Worm (Caenorhabditis elegans) whole organism, young adult: ENCODE measurements around the gene F44F4.9.
"Not testable (repeated sequence)": the region's sequence is repeated elsewhere in the genome, so short reads cannot be mapped to it uniquely, and the experiment has no call there.

Source experiments
- C17E4.6 ChIP-seq: fragments of 200-800 bp; sonication (Bioruptor generic); IDR thresholded peaks from 2 replicates; pipeline ENCODE4 v1.3.6; 2022; ENCODE audit warnings: missing genetic modification reagents, missing genetic modification characterization, missing compliant biosample characterization
- F39B2.1 ChIP-seq: fragments of 200-800 bp; sonication (Bioruptor generic); IDR thresholded peaks from 2 replicates; pipeline ENCODE4 v1.3.6; 2022; ENCODE audit warnings: missing genetic modification reagents, missing genetic modification characterization, missing compliant biosample characterization
- F52B5.7 ChIP-seq: sonication (generic microtip); optimal IDR thresholded peaks from 2 replicates; lab custom pipeline; 2016; ENCODE audit warnings: mild to moderate bottlenecking, missing genetic modification characterization, missing compliant biosample characterization
- F55B11.4 ChIP-seq: sonication (generic microtip); optimal IDR thresholded peaks from 2 replicates; lab custom pipeline; 2016; ENCODE audit warnings: missing compliant biosample characterization, missing genetic modification characterization, borderline replicate concordance; ENCODE audit not compliant: insufficient read depth
- K12H6.12 ChIP-seq: fragments of 200-800 bp; sonication (Bioruptor generic); optimal IDR thresholded peaks from 2 replicates; lab custom pipeline; 2018; ENCODE audit warnings: mild to moderate bottlenecking, missing genetic modification characterization, missing compliant biosample characterization
- T26A5.8 ChIP-seq: sonication (generic microtip); optimal IDR thresholded peaks from 2 replicates; lab custom pipeline; 2016; ENCODE audit warnings: missing genetic modification characterization, missing compliant biosample characterization
- Y53F4B.3 ChIP-seq: fragments of 200-800 bp; sonication (Bioruptor generic); IDR thresholded peaks from 2 replicates; pipeline ENCODE4 v1.3.6; 2022; ENCODE audit warnings: missing genetic modification reagents, missing genetic modification characterization, missing compliant biosample characterization
- Y67H2A.10 ChIP-seq: fragments of 200-800 bp; sonication (Bioruptor generic); conservative IDR thresholded peaks from 2 replicates; pipeline ENCODE4 v1.3.6; 2022; ENCODE audit warnings: missing genetic modification reagents, missing genetic modification characterization, missing compliant biosample characterization
- Y79H2A.3 ChIP-seq: fragments of 200-800 bp; sonication (Bioruptor generic); conservative IDR thresholded peaks from 2 replicates; pipeline ENCODE4 v1.3.6; 2022; ENCODE audit warnings: missing genetic modification reagents, missing genetic modification characterization, missing compliant biosample characterization
- aptf-3 ChIP-seq: fragments of 200-800 bp; sonication (Bioruptor generic); IDR thresholded peaks from 2 replicates; pipeline ENCODE4 v1.3.6; 2022; ENCODE audit warnings: missing genetic modification characterization, missing compliant biosample characterization
- atf-7 ChIP-seq: sonication (generic microtip); optimal IDR thresholded peaks from 2 replicates; lab custom pipeline; 2017; ENCODE audit warnings: mild to moderate bottlenecking, missing genetic modification characterization, missing compliant biosample characterization
- athp-1 ChIP-seq: sonication (generic microtip); optimal IDR thresholded peaks from 2 replicates; lab custom pipeline; 2017; ENCODE audit warnings: mild to moderate bottlenecking, missing genetic modification characterization, missing compliant biosample characterization
- attf-5 ChIP-seq: fragments of 200-800 bp; sonication (Bioruptor generic); optimal IDR thresholded peaks from 2 replicates; lab custom pipeline; 2018; ENCODE audit warnings: mild to moderate bottlenecking, missing genetic modification characterization, missing compliant biosample characterization
- bed-2 ChIP-seq: fragments of 200-800 bp; sonication (Bioruptor generic); IDR thresholded peaks from 2 replicates; pipeline ENCODE4 v1.3.6; 2022; ENCODE audit warnings: missing genetic modification reagents, missing genetic modification characterization, missing compliant biosample characterization
- cebp-1 ChIP-seq, 2 experiments: fragments of 200-800 bp in 1 of 2; sonication (Bioruptor generic) in 1 of 2; sonication (generic microtip) in 1 of 2; IDR thresholded peaks in 1 of 2; optimal IDR thresholded peaks in 1 of 2; 2 replicates each; pipeline versions ENCODE4 v1.3.6 to Lab custom; 2017 to 2022; ENCODE audit warnings: missing compliant biosample characterization in 2 of 2, missing genetic modification characterization in 2 of 2, mild to moderate bottlenecking in 1 of 2, missing genetic modification reagents in 1 of 2, moderate library complexity in 1 of 2
- ceh-27 ChIP-seq: fragments of 200-800 bp; sonication (Bioruptor generic); optimal IDR thresholded peaks from 2 replicates; lab custom pipeline; 2018; ENCODE audit warnings: mild to moderate bottlenecking, missing genetic modification characterization, moderate library complexity, missing compliant biosample characterization
- dpl-1 ChIP-seq: fragments of 150-350 bp; optimal IDR thresholded peaks from 2 replicates; lab custom pipeline; 2014; ENCODE audit warnings: missing biosample characterization, missing genetic modification reagents, missing genetic modification characterization
- ets-4 ChIP-seq: fragments of 200-800 bp; sonication (Bioruptor generic); optimal IDR thresholded peaks from 2 replicates; lab custom pipeline; 2018; ENCODE audit warnings: mild to moderate bottlenecking, missing genetic modification characterization, missing compliant biosample characterization
- him-1 ChIP-seq: sonication (generic microtip); optimal IDR thresholded peaks from 2 replicates; lab custom pipeline; 2016; ENCODE audit warnings: missing genotype, missing genetic modification reagents, missing genetic modification characterization, missing compliant biosample characterization
- hsf-1 ChIP-seq: fragments of 200-800 bp; sonication (Bioruptor generic); IDR thresholded peaks from 2 replicates; pipeline ENCODE4 v1.3.6; 2022; ENCODE audit warnings: missing genetic modification reagents, missing genetic modification characterization, missing compliant biosample characterization
- let-607 ChIP-seq, 2 experiments: fragments of 200-800 bp in 1 of 2; sonication (Bioruptor generic) in 1 of 2; sonication (generic microtip) in 1 of 2; optimal IDR thresholded peaks; 2 replicates each; lab custom pipeline; 2016 to 2018; ENCODE audit warnings: mild to moderate bottlenecking in 2 of 2, missing compliant biosample characterization in 2 of 2, missing genetic modification characterization in 2 of 2, moderate library complexity in 2 of 2, missing genotype in 1 of 2
- lin-35 ChIP-seq, 3 experiments: fragments of 150-350 bp in 2 of 3; sonication (generic microtip) in 1 of 3; optimal IDR thresholded peaks; 2 replicates each; lab custom pipeline; 2014 to 2018; ENCODE audit warnings: missing biosample characterization in 3 of 3, missing genetic modification characterization in 3 of 3, missing genetic modification reagents in 3 of 3
- mcd-1 ChIP-seq: fragments of 200-800 bp; sonication (Bioruptor generic); IDR thresholded peaks from 2 replicates; pipeline ENCODE4 v1.3.6; 2022; ENCODE audit warnings: missing genetic modification reagents, missing genetic modification characterization, missing compliant biosample characterization
- mel-28 ChIP-seq: sonication (generic microtip); optimal IDR thresholded peaks from 2 replicates; lab custom pipeline; 2016; ENCODE audit warnings: borderline replicate concordance, mild to moderate bottlenecking, missing genetic modification characterization, missing compliant biosample characterization
- nfya-2 ChIP-seq: fragments of 200-800 bp; sonication (Bioruptor generic); IDR thresholded peaks from 2 replicates; pipeline ENCODE4 v1.3.6; 2022; ENCODE audit warnings: missing genetic modification reagents, missing genetic modification characterization, missing compliant biosample characterization
- nhr-179 ChIP-seq: sonication (generic microtip); optimal IDR thresholded peaks from 2 replicates; lab custom pipeline; 2016; ENCODE audit warnings: mild to moderate bottlenecking, missing genetic modification characterization, missing compliant biosample characterization
- nhr-80 ChIP-seq: sonication (generic microtip); optimal IDR thresholded peaks from 2 replicates; lab custom pipeline; 2016; ENCODE audit warnings: missing genetic modification characterization, missing compliant biosample characterization
- nhr-90 ChIP-seq: sonication (generic microtip); optimal IDR thresholded peaks from 2 replicates; lab custom pipeline; 2016; ENCODE audit warnings: missing genotype, mild to moderate bottlenecking, missing genetic modification characterization, missing compliant biosample characterization
- pha-4 ChIP-seq: fragments of 150-350 bp; sonication (generic microtip); optimal IDR thresholded peaks from 2 replicates; lab custom pipeline; 2014; ENCODE audit warnings: missing biosample characterization, missing genetic modification reagents, missing genetic modification characterization
- repo-1 ChIP-seq: sonication (generic microtip); optimal IDR thresholded peaks from 2 replicates; lab custom pipeline; 2017; ENCODE audit warnings: mild to moderate bottlenecking, missing genetic modification characterization, missing compliant biosample characterization
- snpc-1.1 ChIP-seq: sonication (generic microtip); optimal IDR thresholded peaks from 2 replicates; lab custom pipeline; 2017; ENCODE audit warnings: missing genetic modification characterization, mild to moderate bottlenecking, missing compliant biosample characterization, antibody characterized with exemption, moderate library complexity, missing genotype, missing genetic modification reagents; ENCODE audit not compliant: insufficient read depth
- snpc-1.3 ChIP-seq: sonication (generic microtip); optimal IDR thresholded peaks from 2 replicates; lab custom pipeline; 2017; ENCODE audit warnings: missing genetic modification characterization, mild to moderate bottlenecking, missing compliant biosample characterization, antibody characterized with exemption, moderate library complexity, missing genotype, missing genetic modification reagents; ENCODE audit not compliant: insufficient read depth
- unc-130 ChIP-seq: sonication (generic microtip); optimal IDR thresholded peaks from 2 replicates; lab custom pipeline; 2016; ENCODE audit warnings: missing genetic modification reagents, missing genetic modification characterization, missing compliant biosample characterization
- unc-62 ChIP-seq: fragments of 150-350 bp; optimal IDR thresholded peaks from 2 replicates; lab custom pipeline; 2014; ENCODE audit warnings: missing biosample characterization, missing genetic modification reagents, missing genetic modification characterization
- zim-3 ChIP-seq: sonication (generic microtip); optimal IDR thresholded peaks from 2 replicates; lab custom pipeline; 2017; ENCODE audit warnings: mild to moderate bottlenecking, missing genetic modification characterization, moderate library complexity, missing compliant biosample characterization
- ztf-18 ChIP-seq: sonication (generic microtip); optimal IDR thresholded peaks from 2 replicates; lab custom pipeline; 2016; ENCODE audit warnings: missing genotype, mild to moderate bottlenecking, missing genetic modification characterization, missing compliant biosample characterization
- ztf-22 ChIP-seq: fragments of 200-800 bp; sonication (Bioruptor generic); optimal IDR thresholded peaks from 2 replicates; lab custom pipeline; 2018; ENCODE audit warnings: mild to moderate bottlenecking, missing genetic modification characterization, moderate library complexity, missing compliant biosample characterization
- ztf-3 ChIP-seq: fragments of 200-800 bp; sonication (Bioruptor generic); optimal IDR thresholded peaks from 2 replicates; lab custom pipeline; 2018; ENCODE audit warnings: mild to moderate bottlenecking, missing genetic modification characterization, missing compliant biosample characterization

Gene F44F4.9

ce11 chrII:10923948-10924347 lies 8.3 kb upstream of the F44F4.9 start, which contains the start of gene Y19D2B.2:
Y19D2B.2 (plus strand) TSS chrII:10924248.
- TF ChIP-seq nhr-90 (tag; lab: Kevin White, UChicago) (no peak), mcd-1 (GFP tag; lab: Robert Waterston, UW) (no peak), F55B11.4 (tag; lab: Kevin White, UChicago) (no peak), T26A5.8 (tag; lab: Kevin White, UChicago) (no peak), C17E4.6 (GFP tag; lab: Robert Waterston, UW) (no peak), him-1 (no peak), aptf-3 (GFP tag; lab: Robert Waterston, UW) (no peak), ztf-22 (no peak)
- TF ChIP-seq, all 124 proteins: peak for 0

ce11 chrII:10922874-10923273 lies 7.2 kb upstream of the F44F4.9 start, which contains the start of gene Y19D2B.1:
Y19D2B.1 (minus strand) TSS chrII:10922974.
- not testable (repeated sequence) for TF ChIP-seq mel-28 (tag; lab: Kevin White, UChicago); let-607 (tag; optimal IDR thresholded peaks at IDR 0.05; lab: Kevin White, UChicago); repo-1 (tag; lab: Kevin White, UChicago)

ce11 chrII:10918293-10918756 lies 2.7 kb upstream of the F44F4.9 start, which contains the start of gene tba-4:
tba-4 (plus strand) TSS chrII:10918706.
- TF ChIP-seq let-607 (tag; optimal IDR thresholded peaks at IDR 0.05; lab: Kevin White, UChicago) (peak in 1 of 2 experiments; percentile 63), nhr-80 (tag; lab: Kevin White, UChicago) (peak; percentile 83), snpc-1.3 (no peak), pha-4 (tag; lab: Kevin White, UChicago) (no peak), cebp-1 (GFP tag; IDR thresholded peaks at IDR 0.05; lab: Robert Waterston, UW) (peak; percentile 50; the same call in 1 of the 2 replicates), cebp-1 (tag; optimal IDR thresholded peaks at IDR 0.05; lab: Kevin White, UChicago) (no peak)
- TF ChIP-seq, all 124 proteins: peak for 3

ce11 chrII:10917174-10917573 lies 1.5 kb upstream of the F44F4.9 start, which contains the start of gene F44F4.10:
F44F4.10 (minus strand) TSS chrII:10917274.
- TF ChIP-seq let-607 (tag; optimal IDR thresholded peaks at IDR 0.05; lab: Kevin White, UChicago) (no peak), F52B5.7 (tag; lab: Kevin White, UChicago) (no peak), hsf-1 (GFP tag; lab: Robert Waterston, UW) (no peak), snpc-1.1 (tag; lab: Kevin White, UChicago) (no peak), Y53F4B.3 (GFP tag; lab: Robert Waterston, UW) (no peak), bed-2 (no peak), zim-3 (tag; lab: Kevin White, UChicago) (no peak), ztf-22 (no peak), dpl-1 (GFP tag; lab: Kevin White, UChicago) (no peak), T26A5.8 (tag; lab: Kevin White, UChicago) (no peak)
- TF ChIP-seq, all 124 proteins: peak for 0

- TF ChIP-seq ets-4 (GFP tag; lab: Kevin White, UChicago) = no peak
- TF ChIP-seq ztf-3 (GFP tag; lab: Kevin White, UChicago) = no peak
- TF ChIP-seq nfya-2 = no peak
- no peak for TF ChIP-seq unc-130
- no peak for TF ChIP-seq K12H6.12 (tag; lab: Kevin White, UChicago)
- no peak for TF ChIP-seq ztf-18 (tag; lab: Kevin White, UChicago)
- TF ChIP-seq lin-35 (GFP tag; optimal IDR thresholded peaks at IDR 0.05; lab: Kevin White, UChicago) = no peak
- no peak for TF ChIP-seq him-1
- no peak for TF ChIP-seq ceh-27
- TF ChIP-seq Y67H2A.10 = no peak
- no peak for TF ChIP-seq nhr-179 (tag; lab: Kevin White, UChicago)
- no peak for TF ChIP-seq F39B2.1 (GFP tag; lab: Robert Waterston, UW)
- no peak for TF ChIP-seq athp-1 (tag; lab: Kevin White, UChicago)
- no peak for TF ChIP-seq atf-7
- TF ChIP-seq Y79H2A.3 = no peak
- no peak for TF ChIP-seq unc-62 (GFP tag; lab: Kevin White, UChicago)
- TF ChIP-seq attf-5 = no peak
- TF ChIP-seq, all 124 proteins: peak for 0
Measured at ce11 chrII:10914366-10914765, 1.3 kb downstream of the F44F4.9 start, which contains the start of gene F44F4.15. F44F4.15 (plus strand) TSS chrII:10914666.
